Fruit fly (Drosophila melanogaster): ENCODE data around the gene CG15534.

CG15534 gene

dm6 chr3R:30450224-30450623 is 18.4 kb downstream of the CG15534 start:
- TF ChIP-seq bab1 (GFP tag; optimal IDR thresholded peaks at IDR 0.05) (peak; percentile 75), cnc (optimal IDR thresholded peaks at IDR 0.05) (no peak), kay (GFP tag; ENCODE audit: borderline replicate concordance) (peak; percentile 96), cic (GFP tag; optimal IDR thresholded peaks at IDR 0.05) (peak; percentile 72), pad (GFP tag; optimal IDR thresholded peaks at IDR 0.05) (peak; percentile 25), CG33017 (tag; optimal IDR thresholded peaks at IDR 0.05) (peak; percentile 4), CG7101 (tag; optimal IDR thresholded peaks at IDR 0.05) (peak; percentile 61), tj (GFP tag; optimal IDR thresholded peaks at IDR 0.05) (peak; percentile 45), CG11617 (GFP tag; optimal IDR thresholded peaks at IDR 0.05) (peak; percentile 73), CG1620 (GFP tag; optimal IDR thresholded peaks at IDR 0.05) (peak; percentile 87), CG14711 (tag; optimal IDR thresholded peaks at IDR 0.05) (no peak), CG5204 (GFP tag; optimal IDR thresholded peaks at IDR 0.05) (peak; percentile 73), toe (GFP tag; optimal IDR thresholded peaks at IDR 0.05) (peak; percentile 38), CG12768 (GFP tag; optimal IDR thresholded peaks at IDR 0.05) (peak; percentile 41), Mnt (GFP tag; optimal IDR thresholded peaks at IDR 0.05) (peak; percentile 93), CG7045 (GFP tag; optimal IDR thresholded peaks at IDR 0.05) (peak; percentile 47), Crg-1 (GFP tag; optimal IDR thresholded peaks at IDR 0.05) (peak; percentile 81), Clk (GFP tag; optimal IDR thresholded peaks at IDR 0.05) (peak; percentile 18), Hr96 (GFP tag; optimal IDR thresholded peaks at IDR 0.05) (peak; percentile 67), ovo (GFP tag; optimal IDR thresholded peaks at IDR 0.05) (peak; percentile 89)

DNA sequence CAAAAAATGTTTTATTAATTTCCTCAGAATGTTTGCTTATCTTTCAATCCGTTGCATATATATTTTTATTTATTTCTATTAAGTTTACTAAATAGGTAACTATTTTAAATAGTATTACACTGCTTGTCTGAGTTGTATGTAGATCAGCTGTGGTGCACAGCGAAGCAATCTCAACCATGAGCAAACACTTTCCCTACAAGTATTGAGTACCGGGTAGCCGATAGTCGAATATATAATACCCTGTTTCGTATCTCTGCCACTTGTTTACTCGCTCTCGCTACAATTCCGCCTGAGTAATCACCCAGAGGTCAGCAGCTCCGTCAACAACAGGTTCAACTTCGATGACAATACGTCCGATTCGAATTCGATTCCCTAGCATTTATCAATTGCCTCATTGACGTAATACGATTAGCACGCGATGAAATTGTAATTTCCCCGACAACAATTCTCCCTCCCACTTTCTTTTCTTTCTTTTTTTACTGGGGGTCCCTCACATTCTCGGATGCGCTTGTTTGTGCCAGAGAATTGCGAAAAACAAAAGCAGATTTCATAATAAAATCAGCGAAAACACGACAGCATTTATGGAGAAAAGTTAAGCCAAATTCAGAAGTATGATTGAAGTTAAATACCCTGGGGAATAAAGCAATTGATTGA is 19.0 kb downstream of the CG15534 start:
- TF ChIP-seq CG7101 (tag; optimal IDR thresholded peaks at IDR 0.05) (no peak), kay (GFP tag; ENCODE audit: borderline replicate concordance) (peak; percentile 87), CG1620 (GFP tag; optimal IDR thresholded peaks at IDR 0.05) (no peak), pad (GFP tag; optimal IDR thresholded peaks at IDR 0.05) (no peak), CG14711 (tag; optimal IDR thresholded peaks at IDR 0.05) (no peak), CG5204 (GFP tag; optimal IDR thresholded peaks at IDR 0.05) (no peak), tj (GFP tag; optimal IDR thresholded peaks at IDR 0.05) (no peak)

- no peak for TF ChIP-seq cic (GFP tag; optimal IDR thresholded peaks at IDR 0.05)
- no peak for TF ChIP-seq ovo (GFP tag; optimal IDR thresholded peaks at IDR 0.05)
- TF ChIP-seq CG1620 (GFP tag; optimal IDR thresholded peaks at IDR 0.05) = no peak
- TF ChIP-seq pad (GFP tag; optimal IDR thresholded peaks at IDR 0.05) = no peak
- no peak for TF ChIP-seq CG7101 (tag; optimal IDR thresholded peaks at IDR 0.05)
- TF ChIP-seq Mnt (GFP tag; optimal IDR thresholded peaks at IDR 0.05) = no peak
- no peak for TF ChIP-seq tj (GFP tag; optimal IDR thresholded peaks at IDR 0.05)
- TF ChIP-seq kay (GFP tag; ENCODE audit: borderline replicate concordance) = peak; percentile 67
- TF ChIP-seq CG11617 (GFP tag; optimal IDR thresholded peaks at IDR 0.05) = no peak
Observed at dm6 chr3R:30453236-30453635, 21.4 kb downstream of the CG15534 start.

dm6 chr3R:30454442-30454841 is 22.6 kb downstream of the CG15534 start:
- TF ChIP-seq kay (GFP tag; ENCODE audit: borderline replicate concordance) (peak; percentile 44), CG12768 (GFP tag; optimal IDR thresholded peaks at IDR 0.05) (no peak), pad (GFP tag; optimal IDR thresholded peaks at IDR 0.05) (peak; percentile 17), cic (GFP tag; optimal IDR thresholded peaks at IDR 0.05) (peak; percentile 41), CG11617 (GFP tag; optimal IDR thresholded peaks at IDR 0.05) (no peak), Mnt (GFP tag; optimal IDR thresholded peaks at IDR 0.05) (peak; percentile 50)

dm6 chr3R:30455817-30456544 is 24.1 kb downstream of the CG15534 start, which contains the start of gene aralar1:
Gene aralar1, minus strand, starts transcription at chr3R:30455867.
- TF ChIP-seq Clk (GFP tag; optimal IDR thresholded peaks at IDR 0.05) (no peak), CG1620 (GFP tag; optimal IDR thresholded peaks at IDR 0.05) (no peak), CG11617 (GFP tag; optimal IDR thresholded peaks at IDR 0.05) (no peak), CG12768 (GFP tag; optimal IDR thresholded peaks at IDR 0.05) (no peak), cnc (optimal IDR thresholded peaks at IDR 0.05) (no peak), CG14711 (tag; optimal IDR thresholded peaks at IDR 0.05) (no peak), Crg-1 (GFP tag; optimal IDR thresholded peaks at IDR 0.05) (no peak), cic (GFP tag; optimal IDR thresholded peaks at IDR 0.05) (no peak)

- TF ChIP-seq pad (GFP tag; optimal IDR thresholded peaks at IDR 0.05) = no peak
- TF ChIP-seq kay (GFP tag; ENCODE audit: borderline replicate concordance) = peak; percentile 94
- no peak for TF ChIP-seq Clk (GFP tag; optimal IDR thresholded peaks at IDR 0.05)
- no peak for TF ChIP-seq CG12768 (GFP tag; optimal IDR thresholded peaks at IDR 0.05)
- no peak for TF ChIP-seq CG33017 (tag; optimal IDR thresholded peaks at IDR 0.05)
- no peak for TF ChIP-seq tj (GFP tag; optimal IDR thresholded peaks at IDR 0.05)
- no peak for TF ChIP-seq Mnt (GFP tag; optimal IDR thresholded peaks at IDR 0.05)
- peak; percentile 69 for TF ChIP-seq bab1 (GFP tag; optimal IDR thresholded peaks at IDR 0.05)
Observed at dm6 chr3R:30459066-30459935, 27.4 kb downstream of the CG15534 start, which contains the start of the genes CG2224 and CDase. Gene CG2224, minus strand, starts transcription at chr3R:30459300. Gene CDase, plus strand, starts transcription at chr3R:30459521.

All from whole organism, adult.